Worm (Caenorhabditis elegans) whole organism, L4/young adult: ENCODE measurements around the gene mbk-2.

Experiments used
- W03F9.2 ChIP-seq: fragments of 150-350 bp; optimal IDR thresholded peaks from 2 replicates; lab custom pipeline; 2014; ENCODE audit warnings: missing biosample characterization, missing genetic modification characterization
- him-1 ChIP-seq: sonication (generic microtip); optimal IDR thresholded peaks from 2 replicates; lab custom pipeline; 2016; ENCODE audit warnings: missing genotype, missing genetic modification reagents, missing genetic modification characterization, missing compliant biosample characterization

DNA sequence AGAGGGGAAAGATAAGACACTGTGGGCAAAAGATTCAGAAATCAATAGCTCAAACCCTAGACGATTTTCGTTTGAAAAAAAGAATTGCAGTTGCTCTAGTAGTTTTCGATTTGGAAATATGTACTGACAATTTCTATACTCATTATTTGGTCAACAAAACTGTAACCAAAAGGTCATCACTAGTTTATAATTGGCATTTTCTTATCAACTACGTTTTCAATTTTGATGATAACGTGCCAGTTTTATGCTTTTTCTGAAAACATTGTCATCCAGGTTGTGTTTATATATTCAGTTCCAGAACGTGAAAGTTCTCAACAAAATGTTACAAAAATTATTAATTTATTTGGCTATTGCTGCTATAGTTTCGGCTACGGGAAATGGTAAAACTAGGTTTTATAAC, 46.4 kb upstream of the mbk-2 start, which contains the start of gene F55G11.8:
- TF ChIP-seq him-1 (no peak), W03F9.2 (tag; lab: Kevin White, UChicago) (no peak)
